Worm (Caenorhabditis elegans) whole organism, L4 larva: ENCODE measurements around the gene C08E3.13.

Source experiments
- fos-1 ChIP-seq: fragments of 150-350 bp; optimal IDR thresholded peaks from 2 replicates; lab custom pipeline; 2014; ENCODE audit warnings: missing biosample characterization, missing genetic modification characterization
- lsy-2 ChIP-seq, 2 experiments: fragments of 150-350 bp in 1 of 2; sonication (generic microtip) in 1 of 2; optimal IDR thresholded peaks; 2 replicates each; lab custom pipeline; 2014 to 2017; ENCODE audit warnings: missing biosample characterization in 2 of 2, missing genetic modification characterization in 2 of 2
- mep-1 ChIP-seq: fragments of 150-350 bp; sonication (generic microtip); optimal IDR thresholded peaks from 3 replicates; lab custom pipeline; 2014; ENCODE audit warnings: missing biosample characterization, missing genetic modification characterization
- nhr-76 ChIP-seq: fragments of 150-350 bp; optimal IDR thresholded peaks from 2 replicates; lab custom pipeline; 2014; ENCODE audit warnings: missing biosample characterization, missing genetic modification characterization
- skn-1 ChIP-seq: fragments of 150-350 bp; optimal IDR thresholded peaks from 2 replicates; lab custom pipeline; 2014; ENCODE audit warnings: missing biosample characterization, missing genetic modification characterization
- snpc-4 ChIP-seq: fragments of 150-350 bp; optimal IDR thresholded peaks from 2 replicates; lab custom pipeline; 2014; ENCODE audit warnings: missing biosample characterization, missing genetic modification characterization
- unc-130 ChIP-seq: sonication (generic microtip); optimal IDR thresholded peaks from 2 replicates; lab custom pipeline; 2016; ENCODE audit warnings: missing genetic modification reagents, missing genetic modification characterization, missing compliant biosample characterization

ce11 chrII:1608915-1609314 is 23.2 kb downstream of the C08E3.13 start:
- TF ChIP-seq snpc-4 (tag; lab: Kevin White, UChicago) (no peak), lsy-2 (tag; optimal IDR thresholded peaks at IDR 0.05; lab: Kevin White, UChicago) (no peak), skn-1 (no peak), mep-1 (tag; lab: Kevin White, UChicago) (no peak), nhr-76 (no peak), unc-130 (GFP tag; lab: Kevin White, UChicago) (no peak), fos-1 (tag; lab: Kevin White, UChicago) (no peak)
